Worm (Caenorhabditis elegans) whole organism, late embryonic: ENCODE data around the gene tos-1.

Experiments
- C08G9.2 ChIP-seq: sonication (generic microtip); optimal IDR thresholded peaks from 2 replicates; lab custom pipeline; 2016; ENCODE audit warnings: mild to moderate bottlenecking, missing genetic modification characterization, moderate library complexity, missing compliant biosample characterization
- C38D4.7 ChIP-seq: fragments of 200-800 bp; sonication (Bioruptor generic); optimal IDR thresholded peaks from 2 replicates; lab custom pipeline; 2018; ENCODE audit warnings: mild to moderate bottlenecking, missing genetic modification characterization, moderate library complexity, missing compliant biosample characterization
- K02D7.2 ChIP-seq: sonication (generic microtip); optimal IDR thresholded peaks from 2 replicates; lab custom pipeline; 2017; ENCODE audit warnings: mild to moderate bottlenecking, missing genetic modification characterization, missing compliant biosample characterization
- K09A11.1 ChIP-seq: sonication (generic microtip); optimal IDR thresholded peaks from 2 replicates; lab custom pipeline; 2017; ENCODE audit warnings: antibody characterized with exemption, mild to moderate bottlenecking, missing genetic modification characterization, missing compliant biosample characterization; ENCODE audit not compliant: insufficient read depth
- T23F11.4 ChIP-seq: fragments of 200-800 bp; sonication (Bioruptor generic); optimal IDR thresholded peaks from 2 replicates; lab custom pipeline; 2018; ENCODE audit warnings: mild to moderate bottlenecking, missing genetic modification characterization, missing compliant biosample characterization
- ama-1 ChIP-seq: fragments of 150-350 bp; optimal IDR thresholded peaks from 2 replicates; lab custom pipeline; 2014
- ceh-19 ChIP-seq: fragments of 200-800 bp; sonication (Bioruptor generic); optimal IDR thresholded peaks from 2 replicates; lab custom pipeline; 2018; ENCODE audit warnings: mild to moderate bottlenecking, missing genetic modification characterization, missing compliant biosample characterization
- ceh-22 ChIP-seq: sonication (generic microtip); optimal IDR thresholded peaks from 2 replicates; lab custom pipeline; 2017; ENCODE audit warnings: missing biosample characterization, missing genetic modification characterization
- ceh-30 ChIP-seq: fragments of 150-350 bp; optimal IDR thresholded peaks from 2 replicates; lab custom pipeline; 2014; ENCODE audit warnings: missing biosample characterization, missing genetic modification characterization
- ceh-34 ChIP-seq: sonication (generic microtip); optimal IDR thresholded peaks from 2 replicates; lab custom pipeline; 2016; ENCODE audit warnings: mild to moderate bottlenecking, missing genetic modification characterization, missing compliant biosample characterization
- ceh-48 ChIP-seq: sonication (generic microtip); optimal IDR thresholded peaks from 2 replicates; lab custom pipeline; 2016; ENCODE audit warnings: missing genetic modification characterization, inconsistent platforms, missing compliant biosample characterization
- dmd-4 ChIP-seq: sonication (generic microtip); optimal IDR thresholded peaks from 2 replicates; lab custom pipeline; 2016; ENCODE audit warnings: borderline replicate concordance, missing genetic modification characterization, missing compliant biosample characterization
- dve-1 ChIP-seq: sonication (generic microtip); optimal IDR thresholded peaks from 2 replicates; lab custom pipeline; 2017; ENCODE audit warnings: antibody characterized with exemption, mild to moderate bottlenecking, missing genetic modification characterization, missing compliant biosample characterization
- elt-2 ChIP-seq: sonication (generic microtip); optimal IDR thresholded peaks from 2 replicates; lab custom pipeline; 2016; ENCODE audit warnings: missing genetic modification reagents, missing genetic modification characterization, missing compliant biosample characterization
- hlh-15 ChIP-seq: sonication (generic microtip); optimal IDR thresholded peaks from 2 replicates; lab custom pipeline; 2016; ENCODE audit warnings: missing genetic modification characterization, missing compliant biosample characterization
- hlh-30 ChIP-seq: sonication (generic microtip); optimal IDR thresholded peaks from 2 replicates; lab custom pipeline; 2017; ENCODE audit warnings: antibody characterized with exemption, missing genetic modification characterization, missing compliant biosample characterization; ENCODE audit not compliant: insufficient read depth
- nfya-1 ChIP-seq: sonication (generic microtip); optimal IDR thresholded peaks from 2 replicates; lab custom pipeline; 2017; ENCODE audit warnings: missing genetic modification characterization, mild to moderate bottlenecking, missing compliant biosample characterization, antibody characterized with exemption, moderate library complexity
- pag-3 ChIP-seq: sonication (generic microtip); optimal IDR thresholded peaks from 2 replicates; lab custom pipeline; 2016; ENCODE audit warnings: missing compliant biosample characterization, missing genetic modification characterization, borderline replicate concordance
- pha-2 ChIP-seq: sonication (generic microtip); optimal IDR thresholded peaks from 2 replicates; lab custom pipeline; 2017; ENCODE audit warnings: mild to moderate bottlenecking, missing genetic modification characterization, missing compliant biosample characterization
- pqm-1 ChIP-seq: sonication (generic microtip); optimal IDR thresholded peaks from 2 replicates; lab custom pipeline; 2016; ENCODE audit warnings: missing genetic modification characterization, missing compliant biosample characterization
- rnt-1 ChIP-seq: sonication (generic microtip); optimal IDR thresholded peaks from 2 replicates; lab custom pipeline; 2016; ENCODE audit warnings: missing genetic modification characterization, missing compliant biosample characterization
- sox-4 ChIP-seq: sonication (generic microtip); optimal IDR thresholded peaks from 2 replicates; lab custom pipeline; 2017; ENCODE audit warnings: mild to moderate bottlenecking, missing genetic modification characterization, inconsistent platforms, missing compliant biosample characterization
- syd-9 ChIP-seq: sonication (generic microtip); optimal IDR thresholded peaks from 2 replicates; lab custom pipeline; 2016; ENCODE audit warnings: mild to moderate bottlenecking, missing genetic modification characterization, moderate library complexity, missing compliant biosample characterization
- unc-42 ChIP-seq: sonication (generic microtip); optimal IDR thresholded peaks from 2 replicates; lab custom pipeline; 2016; ENCODE audit warnings: missing genotype, missing genetic modification characterization, missing compliant biosample characterization

Gene tos-1

ce11 chrV:9293359-9293758, 50.6 kb downstream of the tos-1 start (continued):
- no peak for TF ChIP-seq ceh-19 (GFP tag; lab: Kevin White, UChicago)
- TF ChIP-seq C38D4.7 (GFP tag; lab: Kevin White, UChicago), result no peak
- no peak for TF ChIP-seq T23F11.4 (GFP tag; lab: Kevin White, UChicago)
- no peak for TF ChIP-seq ceh-22 (tag; lab: Kevin White, UChicago)
- TF ChIP-seq hlh-30, result no peak
- TF ChIP-seq pqm-1 (tag; lab: Kevin White, UChicago), result no peak
- TF ChIP-seq nfya-1 (tag; lab: Kevin White, UChicago), result no peak
- peak; percentile 25 for TF ChIP-seq C08G9.2 (tag; lab: Kevin White, UChicago)
- TF ChIP-seq ceh-34 (tag; lab: Kevin White, UChicago), result peak; percentile 23
- peak; percentile 9 for TF ChIP-seq sox-4 (tag; lab: Kevin White, UChicago)
- no peak for TF ChIP-seq hlh-15 (tag; lab: Kevin White, UChicago)
- TF ChIP-seq rnt-1, result no peak
- TF ChIP-seq dve-1, result no peak
- no peak for TF ChIP-seq dmd-4 (tag; lab: Kevin White, UChicago)
- TF ChIP-seq K09A11.1 (tag; lab: Kevin White, UChicago), result no peak

- TF ChIP-seq K09A11.1 (tag; lab: Kevin White, UChicago) (no peak), ama-1 (lab: Kevin White, UChicago) (no peak), pha-2 (tag; lab: Kevin White, UChicago) (no peak), pag-3 (no peak), C38D4.7 (GFP tag; lab: Kevin White, UChicago) (no peak), K02D7.2 (tag; lab: Kevin White, UChicago) (no peak), unc-42 (tag; lab: Kevin White, UChicago) (no peak), dve-1 (no peak), syd-9 (tag; lab: Kevin White, UChicago) (no peak), ceh-22 (tag; lab: Kevin White, UChicago) (no peak), ceh-48 (tag; lab: Kevin White, UChicago) (no peak), elt-2 (tag; lab: Kevin White, UChicago) (no peak), ceh-30 (tag; lab: Kevin White, UChicago) (no peak)
Observed at ce11 chrV:9291919-9292318, 52.1 kb downstream of the tos-1 start, which contains the start of gene ZK682.7. ZK682.7 (minus strand) TSS chrV:9292165.
